Fruit fly (Drosophila melanogaster) whole organism, embryonic: ENCODE data around the gene ph-p.

ENCODE experiments used
- B-H1 ChIP-seq: fragments of 200-800 bp; sonication (Bioruptor generic); IDR thresholded peaks from 3 replicates; pipeline ENCODE4 v1.3.6; 2022; ENCODE audit warnings: missing biosample characterization, missing genetic modification characterization
- CG10274 ChIP-seq: fragments of 200-800 bp; sonication (Bioruptor generic); optimal IDR thresholded peaks from 3 replicates; lab custom pipeline; 2017; ENCODE audit warnings: missing biosample characterization, mild to moderate bottlenecking, missing genetic modification characterization
- CG11093 ChIP-seq: fragments of 200-800 bp; sonication (Bioruptor generic); IDR thresholded peaks from 3 replicates; pipeline ENCODE4 v1.3.6; 2022; ENCODE audit warnings: missing biosample characterization, missing genetic modification characterization
- CG11723 ChIP-seq: fragments of 200-800 bp; sonication (Bioruptor generic); optimal IDR thresholded peaks from 2 replicates; lab custom pipeline; 2017; ENCODE audit warnings: missing biosample characterization, mild to moderate bottlenecking, missing genetic modification characterization
- CG12236 ChIP-seq: fragments of 200-800 bp; sonication (Bioruptor generic); optimal IDR thresholded peaks from 2 replicates; lab custom pipeline; 2016; ENCODE audit warnings: missing biosample characterization, missing genetic modification characterization
- CG12744 ChIP-seq: fragments of 200-800 bp; sonication (Bioruptor generic); optimal IDR thresholded peaks from 2 replicates; lab custom pipeline; 2016; ENCODE audit warnings: missing biosample characterization, missing genetic modification characterization
- CG13123 ChIP-seq: fragments of 200-800 bp; sonication (Bioruptor generic); optimal IDR thresholded peaks from 2 replicates; lab custom pipeline; 2016; ENCODE audit warnings: missing biosample characterization, missing genetic modification characterization
- CG13424 ChIP-seq: fragments of 200-800 bp; sonication (Bioruptor generic); optimal IDR thresholded peaks from 2 replicates; lab custom pipeline; 2019; ENCODE audit warnings: missing biosample characterization, mild to moderate bottlenecking, missing genetic modification characterization, moderate library complexity
- CG15514 ChIP-seq: fragments of 200-800 bp; sonication (Bioruptor generic); optimal IDR thresholded peaks from 3 replicates; lab custom pipeline; 2017; ENCODE audit warnings: missing biosample characterization, missing genetic modification characterization, mild to moderate bottlenecking, moderate library complexity, missing genetic modification reagents
- CG15601 ChIP-seq: fragments of 200-800 bp; sonication (Bioruptor generic); optimal IDR thresholded peaks from 3 replicates; lab custom pipeline; 2019; ENCODE audit warnings: missing biosample characterization, mild to moderate bottlenecking, missing genetic modification characterization, moderate library complexity
- CG18764 ChIP-seq: fragments of 200-800 bp; sonication (Bioruptor generic); optimal IDR thresholded peaks from 3 replicates; lab custom pipeline; 2016; ENCODE audit warnings: missing biosample characterization, missing genetic modification characterization
- CG2712 ChIP-seq: fragments of 200-800 bp; optimal IDR thresholded peaks from 3 replicates; lab custom pipeline; 2019; ENCODE audit warnings: missing biosample characterization, mild to moderate bottlenecking, missing genetic modification characterization, moderate library complexity
- CG3281 ChIP-seq: fragments of 200-800 bp; sonication (Bioruptor generic); optimal IDR thresholded peaks from 3 replicates; lab custom pipeline; 2017; ENCODE audit warnings: missing biosample characterization, mild to moderate bottlenecking, missing genetic modification characterization
- CG7357 ChIP-seq: fragments of 200-800 bp; sonication (Bioruptor generic); IDR thresholded peaks from 3 replicates; pipeline ENCODE4 v1.3.6; 2022; ENCODE audit warnings: missing biosample characterization, missing genetic modification characterization
- CG8478 ChIP-seq: fragments of >200 bp; optimal IDR thresholded peaks from 2 replicates; lab custom pipeline; 2018
- CG8944 ChIP-seq: fragments of 200-800 bp; sonication (Bioruptor generic); optimal IDR thresholded peaks from 3 replicates; lab custom pipeline; 2016; ENCODE audit warnings: missing biosample characterization, missing genetic modification characterization
- Camta ChIP-seq: fragments of 200-800 bp; sonication (Bioruptor generic); optimal IDR thresholded peaks from 2 replicates; lab custom pipeline; 2016; ENCODE audit warnings: missing biosample characterization, missing genetic modification characterization
- CkIIα-i1 ChIP-seq: fragments of 200-800 bp; sonication (Bioruptor generic); IDR thresholded peaks from 2 replicates; pipeline ENCODE4 v1.3.6; 2022; ENCODE audit warnings: missing biosample characterization, missing genetic modification characterization
- D ChIP-seq, 2 experiments: fragments of 200-800 bp in 1 of 2; fragments of >200 bp in 1 of 2; sonication (Bioruptor generic) in 1 of 2; optimal IDR thresholded peaks; 2 replicates in 1 of 2; 3 replicates in 1 of 2; lab custom pipeline; 2017; ENCODE audit warnings: mild to moderate bottlenecking in 1 of 2, missing biosample characterization in 1 of 2, missing genetic modification characterization in 1 of 2, missing genetic modification reagents in 1 of 2
- Dad ChIP-seq: fragments of 200-800 bp; sonication (Bioruptor generic); optimal IDR thresholded peaks from 3 replicates; lab custom pipeline; 2016; ENCODE audit warnings: missing biosample characterization, missing genetic modification characterization
- Dip2 ChIP-seq: fragments of 200-800 bp; sonication (Bioruptor generic); IDR thresholded peaks from 2 replicates; pipeline ENCODE4 v1.3.6; 2022; ENCODE audit warnings: missing biosample characterization, missing genetic modification characterization
- E2f1 ChIP-seq: fragments of 200-800 bp; sonication (Bioruptor generic); IDR thresholded peaks from 2 replicates; pipeline ENCODE4 v1.3.6; 2022; ENCODE audit warnings: missing biosample characterization, missing genetic modification characterization
- GATAe ChIP-seq: fragments of 200-800 bp; sonication (Bioruptor generic); conservative IDR thresholded peaks from 2 replicates; pipeline ENCODE4 v1.3.6; 2022; ENCODE audit warnings: missing biosample characterization, missing genetic modification characterization
- Hand ChIP-seq: fragments of 200-800 bp; sonication (Bioruptor generic); optimal IDR thresholded peaks from 2 replicates; lab custom pipeline; 2017; ENCODE audit warnings: mild to moderate bottlenecking, missing biosample characterization, missing genetic modification reagents, missing genetic modification characterization
- Kr ChIP-seq: fragments of 200-800 bp; sonication (Bioruptor generic); optimal IDR thresholded peaks from 2 replicates; lab custom pipeline; 2017; ENCODE audit warnings: missing biosample characterization, mild to moderate bottlenecking, missing genetic modification characterization
- NC2β ChIP-seq: fragments of 200-800 bp; sonication (Bioruptor generic); optimal IDR thresholded peaks from 2 replicates; lab custom pipeline; 2016; ENCODE audit warnings: missing biosample characterization, missing genetic modification characterization
- PHDP ChIP-seq: fragments of 200-800 bp; sonication (Bioruptor generic); optimal IDR thresholded peaks from 3 replicates; lab custom pipeline; 2018; ENCODE audit warnings: missing biosample characterization, mild to moderate bottlenecking, missing genetic modification characterization, moderate library complexity
- Sin3A ChIP-seq: fragments of >200 bp; optimal IDR thresholded peaks from 2 replicates; lab custom pipeline; 2018
- Sry-δ ChIP-seq: fragments of 200-800 bp; sonication (Bioruptor generic); optimal IDR thresholded peaks from 2 replicates; lab custom pipeline; 2016; ENCODE audit warnings: missing biosample characterization, missing genetic modification characterization
- Trl ChIP-seq, 3 experiments: fragments of >200 bp in 2 of 3; fragments of 200-800 bp in 1 of 3; sonication (Bioruptor generic) in 1 of 3; optimal IDR thresholded peaks; 2 replicates in 1 of 3; 3 replicates in 2 of 3; lab custom pipeline; 2016 to 2017; ENCODE audit warnings: missing biosample characterization in 1 of 3, missing genetic modification characterization in 1 of 3
- ab ChIP-seq: fragments of 200-800 bp; sonication (Bioruptor generic); optimal IDR thresholded peaks from 2 replicates; lab custom pipeline; 2016; ENCODE audit warnings: missing biosample characterization, missing genetic modification characterization
- abd-A ChIP-seq: fragments of 200-800 bp; sonication (Bioruptor generic); optimal IDR thresholded peaks from 3 replicates; lab custom pipeline; 2019; ENCODE audit warnings: missing biosample characterization, mild to moderate bottlenecking, missing genetic modification characterization, moderate library complexity
- ato ChIP-seq: fragments of 200-800 bp; sonication (Bioruptor generic); IDR thresholded peaks from 2 replicates; pipeline ENCODE4 v1.3.6; 2022; ENCODE audit warnings: missing biosample characterization, missing genetic modification characterization; ENCODE audit not compliant: partially characterized antibody
- ci ChIP-seq: fragments of 200-800 bp; sonication (Bioruptor generic); IDR thresholded peaks from 3 replicates; pipeline ENCODE4 v1.3.6; 2022; ENCODE audit warnings: missing biosample characterization, missing genetic modification characterization
- crp ChIP-seq, 2 experiments: fragments of 200-800 bp; sonication (Bioruptor generic); optimal IDR thresholded peaks; 2 replicates in 1 of 2; 3 replicates in 1 of 2; lab custom pipeline; 2017; ENCODE audit warnings: missing biosample characterization in 2 of 2, missing genetic modification characterization in 2 of 2, mild to moderate bottlenecking in 1 of 2, moderate library complexity in 1 of 2
- dmrt11E ChIP-seq: fragments of 200-800 bp; sonication (Bioruptor generic); optimal IDR thresholded peaks from 3 replicates; lab custom pipeline; 2018; ENCODE audit warnings: missing biosample characterization, mild to moderate bottlenecking, missing genetic modification characterization, moderate library complexity
- fd3F ChIP-seq: fragments of 200-800 bp; sonication (Bioruptor generic); optimal IDR thresholded peaks from 2 replicates; lab custom pipeline; 2018; ENCODE audit warnings: missing biosample characterization, mild to moderate bottlenecking, missing genetic modification characterization, moderate library complexity
- gce ChIP-seq: fragments of 200-800 bp; sonication (Bioruptor generic); IDR thresholded peaks from 3 replicates; pipeline ENCODE4 v1.3.6; 2022; ENCODE audit warnings: missing biosample characterization, missing genetic modification characterization
- gcm ChIP-seq: fragments of 200-800 bp; sonication (Bioruptor generic); optimal IDR thresholded peaks from 2 replicates; lab custom pipeline; 2019; ENCODE audit warnings: missing biosample characterization, mild to moderate bottlenecking, missing genetic modification characterization, moderate library complexity
- grn ChIP-seq: fragments of 200-800 bp; sonication (Bioruptor generic); optimal IDR thresholded peaks from 3 replicates; lab custom pipeline; 2017; ENCODE audit warnings: missing biosample characterization, missing genetic modification characterization
- kah ChIP-seq: fragments of 200-800 bp; sonication (Bioruptor generic); optimal IDR thresholded peaks from 2 replicates; lab custom pipeline; 2018; ENCODE audit warnings: missing biosample characterization, mild to moderate bottlenecking, missing genetic modification characterization
- p53 ChIP-seq: fragments of 200-800 bp; sonication (Bioruptor generic); optimal IDR thresholded peaks from 2 replicates; lab custom pipeline; 2016; ENCODE audit warnings: missing biosample characterization, missing genetic modification characterization
- pum ChIP-seq: fragments of 200-800 bp; sonication (Bioruptor generic); optimal IDR thresholded peaks from 2 replicates; lab custom pipeline; 2016; ENCODE audit warnings: missing biosample characterization, missing genetic modification characterization
- scrt ChIP-seq: fragments of 200-800 bp; sonication (Bioruptor generic); optimal IDR thresholded peaks from 2 replicates; lab custom pipeline; 2018; ENCODE audit warnings: missing biosample characterization, mild to moderate bottlenecking, missing genetic modification characterization, moderate library complexity
- sens-2 ChIP-seq: fragments of 200-800 bp; sonication (Bioruptor generic); IDR thresholded peaks from 2 replicates; pipeline ENCODE4 v1.3.6; 2022; ENCODE audit warnings: missing biosample characterization, missing genetic modification characterization
- slbo ChIP-seq: fragments of 200-800 bp; sonication (Bioruptor generic); IDR thresholded peaks from 2 replicates; pipeline ENCODE4 v1.3.6; 2022; ENCODE audit warnings: missing biosample characterization, missing genetic modification characterization
- sqz ChIP-seq: fragments of 200-800 bp; sonication (Bioruptor generic); optimal IDR thresholded peaks from 3 replicates; lab custom pipeline; 2018; ENCODE audit warnings: missing biosample characterization, mild to moderate bottlenecking, missing genetic modification characterization
- toy ChIP-seq: fragments of 200-800 bp; sonication (Bioruptor generic); IDR thresholded peaks from 2 replicates; pipeline ENCODE4 v1.3.6; 2022; ENCODE audit warnings: missing biosample characterization, missing genetic modification characterization
- wor ChIP-seq: fragments of 200-800 bp; sonication (Bioruptor generic); IDR thresholded peaks from 2 replicates; pipeline ENCODE4 v1.3.6; 2022; ENCODE audit warnings: missing biosample characterization, missing genetic modification characterization
- zfh2 ChIP-seq: fragments of 200-800 bp; sonication (Bioruptor generic); optimal IDR thresholded peaks from 2 replicates; lab custom pipeline; 2016; ENCODE audit warnings: missing biosample characterization, missing genetic modification characterization

ph-p gene

dm6 chrX:2083678-2084162, 54.5 kb downstream of the ph-p start (continued):
- TF ChIP-seq E2f1, result peak; percentile 89
- TF ChIP-seq Trl (optimal IDR thresholded peaks at IDR 0.05; lab: Kevin White, UChicago), result peak; percentile 84 to 97
- TF ChIP-seq Trl (GFP tag; optimal IDR thresholded peaks at IDR 0.05; lab: Kevin White, UChicago), result peak; percentile 83
- peak; percentile 10 for TF ChIP-seq Hand (GFP tag; lab: Kevin White, UChicago)
- no peak for TF ChIP-seq CG8478 (lab: Kevin White, UChicago)
- peak; percentile 76 for TF ChIP-seq CG7357
- TF ChIP-seq p53 (GFP tag; lab: Kevin White, UChicago), result peak; percentile 22
- TF ChIP-seq CG11723 (GFP tag; lab: Kevin White, UChicago), result peak; percentile 74
- no peak for TF ChIP-seq grn (GFP tag; lab: Kevin White, UChicago)
- TF ChIP-seq CG13424, result peak; percentile 73
- TF ChIP-seq CG12744 (GFP tag; lab: Kevin White, UChicago), result peak; percentile 71
- peak; percentile 78 for TF ChIP-seq gcm (GFP tag; lab: Kevin White, UChicago)
- peak; percentile 82 for TF ChIP-seq pum (GFP tag; lab: Kevin White, UChicago)
- TF ChIP-seq gce, result peak; percentile 70; the same call in 2 of the 3 replicates
- peak in 1 of 2 experiments; percentile 38 for TF ChIP-seq crp (GFP tag; optimal IDR thresholded peaks at IDR 0.05; lab: Kevin White, UChicago)
- peak; percentile 48 for TF ChIP-seq scrt (GFP tag; lab: Kevin White, UChicago)
- peak; percentile 87 for TF ChIP-seq CG8944 (GFP tag; lab: Kevin White, UChicago)
- peak; percentile 44 for TF ChIP-seq zfh2
- peak; percentile 74 for TF ChIP-seq CG11093 (GFP tag; lab: Robert Waterston, UW)
- no peak for TF ChIP-seq Sin3A (lab: Kevin White, UChicago)
- peak; percentile 41 for TF ChIP-seq CG15514 (GFP tag; lab: Kevin White, UChicago)
- peak; percentile 90 for TF ChIP-seq ci
- peak; percentile 18; the same call in 1 of the 2 replicates for TF ChIP-seq Dip2 (GFP tag; lab: Robert Waterston, UW)
- TF ChIP-seq CG18764 (GFP tag; lab: Kevin White, UChicago), result peak; percentile 72
- peak; percentile 84 for TF ChIP-seq PHDP (tag; lab: Kevin White, UChicago)
- TF ChIP-seq CkIIα-i1, result no peak
- TF ChIP-seq CG13123, result peak; percentile 27
- TF ChIP-seq B-H1 (GFP tag; lab: Robert Waterston, UW), result peak; percentile 79
- peak; percentile 54 for TF ChIP-seq CG3281 (GFP tag; lab: Kevin White, UChicago)
- TF ChIP-seq D (optimal IDR thresholded peaks at IDR 0.05; lab: Kevin White, UChicago), result no peak
- TF ChIP-seq D (GFP tag; optimal IDR thresholded peaks at IDR 0.05; lab: Kevin White, UChicago), result peak; percentile 77
- TF ChIP-seq NC2β (GFP tag; lab: Kevin White, UChicago), result peak; percentile 77
- peak; percentile 17 for TF ChIP-seq sqz (GFP tag; lab: Kevin White, UChicago)
- TF ChIP-seq CG12236 (GFP tag; lab: Kevin White, UChicago), result peak; percentile 58
- peak; percentile 44 for TF ChIP-seq Sry-δ (GFP tag; lab: Kevin White, UChicago)
- TF ChIP-seq dmrt11E (tag; lab: Kevin White, UChicago), result peak; percentile 73
- TF ChIP-seq CG2712, result peak; percentile 88
- no peak for TF ChIP-seq Kr (GFP tag; lab: Kevin White, UChicago)
- no peak for TF ChIP-seq abd-A (tag; lab: Kevin White, UChicago)
- TF ChIP-seq CG15601 (tag; lab: Kevin White, UChicago), result peak; percentile 69
- peak; percentile 53 for TF ChIP-seq fd3F (GFP tag; lab: Kevin White, UChicago)
- peak; percentile 84 for TF ChIP-seq Camta (GFP tag; lab: Kevin White, UChicago)
- TF ChIP-seq slbo, result peak; percentile 82
- TF ChIP-seq ab (GFP tag; lab: Kevin White, UChicago), result peak; percentile 45
- TF ChIP-seq wor (GFP tag; lab: Robert Waterston, UW), result peak; percentile 77
- peak; percentile 73 for TF ChIP-seq Dad (GFP tag; lab: Kevin White, UChicago)
- peak; percentile 69 for TF ChIP-seq sens-2
- TF ChIP-seq CG10274 (GFP tag; lab: Kevin White, UChicago), result peak; percentile 74
- no peak for TF ChIP-seq GATAe
- no peak for TF ChIP-seq ato
- 0 out of 2 replicates have a peak, but pooled peaks have one; percentile 50 for TF ChIP-seq toy
- TF ChIP-seq kah, result peak; percentile 61
